Fruit fly (Drosophila melanogaster) whole organism, embryonic: ENCODE data around the gene Ugt305A1.

Source experiments
- Adf1 ChIP-seq: fragments of 200-800 bp; sonication (Bioruptor generic); IDR thresholded peaks from 2 replicates; pipeline ENCODE4 v1.3.6; 2022; ENCODE audit warnings: missing biosample characterization, missing genetic modification characterization
- Asciz ChIP-seq: fragments of 200-800 bp; sonication (Bioruptor generic); optimal IDR thresholded peaks from 2 replicates; lab custom pipeline; 2017; ENCODE audit warnings: missing biosample characterization, mild to moderate bottlenecking, missing genetic modification characterization, missing genetic modification reagents
- Awh ChIP-seq: fragments of 200-800 bp; sonication (Bioruptor generic); IDR thresholded peaks from 2 replicates; pipeline ENCODE4, ENCODE4 v1.3.6; 2022; ENCODE audit warnings: missing biosample characterization, missing genetic modification characterization
- BtbVII ChIP-seq: fragments of 200-800 bp; sonication (Bioruptor generic); optimal IDR thresholded peaks from 3 replicates; lab custom pipeline; 2017; ENCODE audit warnings: missing biosample characterization, mild to moderate bottlenecking, missing genetic modification characterization
- CG13894 ChIP-seq: fragments of 200-800 bp; sonication (Bioruptor generic); optimal IDR thresholded peaks from 3 replicates; lab custom pipeline; 2018; ENCODE audit warnings: missing biosample characterization, mild to moderate bottlenecking, missing genetic modification characterization, moderate library complexity
- CG14860 ChIP-seq: fragments of 200-800 bp; sonication (Bioruptor generic); IDR thresholded peaks from 3 replicates; pipeline ENCODE4 v1.3.6; 2022; ENCODE audit warnings: missing biosample characterization, missing genetic modification characterization; ENCODE audit not compliant: partially characterized antibody
- CG1603 ChIP-seq: fragments of 200-800 bp; sonication (Bioruptor generic); optimal IDR thresholded peaks from 2 replicates; lab custom pipeline; 2019; ENCODE audit warnings: missing biosample characterization, mild to moderate bottlenecking, missing genetic modification characterization, moderate library complexity
- CG17385 ChIP-seq: fragments of 200-800 bp; sonication (Bioruptor generic); optimal IDR thresholded peaks from 3 replicates; lab custom pipeline; 2018; ENCODE audit warnings: missing biosample characterization, mild to moderate bottlenecking, missing genetic modification characterization
- CG2199 ChIP-seq: fragments of 200-800 bp; sonication (Bioruptor generic); IDR thresholded peaks from 3 replicates; pipeline ENCODE4 v1.3.6; 2022; ENCODE audit warnings: missing biosample characterization, missing genetic modification characterization
- CG2678 ChIP-seq: fragments of 200-800 bp; sonication (Bioruptor generic); optimal IDR thresholded peaks from 3 replicates; lab custom pipeline; 2019; ENCODE audit warnings: missing biosample characterization, mild to moderate bottlenecking, missing genetic modification characterization, moderate library complexity
- CG2875 ChIP-seq: fragments of 200-800 bp; sonication (Bioruptor generic); optimal IDR thresholded peaks from 2 replicates; lab custom pipeline; 2017; ENCODE audit warnings: missing biosample characterization, mild to moderate bottlenecking, missing genetic modification characterization, missing genetic modification reagents
- CG31388 ChIP-seq: fragments of 200-800 bp; sonication (Bioruptor generic); optimal IDR thresholded peaks from 2 replicates; lab custom pipeline; 2016; ENCODE audit warnings: missing biosample characterization, missing genetic modification characterization
- CG31441 ChIP-seq: fragments of 200-800 bp; sonication (Bioruptor generic); IDR thresholded peaks from 2 replicates; pipeline ENCODE4 v1.3.6; 2022; ENCODE audit warnings: missing biosample characterization, missing genetic modification characterization
- CG3281 ChIP-seq: fragments of 200-800 bp; sonication (Bioruptor generic); optimal IDR thresholded peaks from 3 replicates; lab custom pipeline; 2017; ENCODE audit warnings: missing biosample characterization, mild to moderate bottlenecking, missing genetic modification characterization
- CG33213 ChIP-seq: fragments of 200-800 bp; sonication (Bioruptor generic); optimal IDR thresholded peaks from 3 replicates; lab custom pipeline; 2016; ENCODE audit warnings: missing biosample characterization, missing genetic modification characterization
- CG4360 ChIP-seq: fragments of 200-800 bp; sonication (Bioruptor generic); IDR thresholded peaks from 2 replicates; pipeline ENCODE4 v1.3.6; 2022; ENCODE audit warnings: missing biosample characterization, missing genetic modification characterization
- CG4424 ChIP-seq: fragments of 200-800 bp; sonication (Bioruptor generic); optimal IDR thresholded peaks from 3 replicates; lab custom pipeline; 2016; ENCODE audit warnings: missing biosample characterization, missing genetic modification characterization
- CG5180 ChIP-seq: fragments of 200-800 bp; sonication (Bioruptor generic); optimal IDR thresholded peaks from 3 replicates; lab custom pipeline; 2017; ENCODE audit warnings: missing biosample characterization, missing genetic modification characterization, mild to moderate bottlenecking, moderate library complexity, missing genetic modification reagents
- CG6254 ChIP-seq: fragments of 200-800 bp; sonication (Bioruptor generic); optimal IDR thresholded peaks from 3 replicates; lab custom pipeline; 2017; ENCODE audit warnings: mild to moderate bottlenecking, missing biosample characterization, missing genetic modification reagents, missing genetic modification characterization
- CG6272 ChIP-seq: fragments of 200-800 bp; sonication (Bioruptor generic); IDR thresholded peaks from 2 replicates; pipeline ENCODE4 v1.3.6; 2022; ENCODE audit warnings: missing biosample characterization, missing genetic modification characterization
- CG8290 ChIP-seq, 3 experiments: fragments of 200-800 bp; sonication (Bioruptor generic); optimal IDR thresholded peaks; 2 replicates each; lab custom pipeline; 2016 to 2019; ENCODE audit warnings: missing biosample characterization in 3 of 3, missing genetic modification characterization in 3 of 3, mild to moderate bottlenecking in 2 of 3, moderate library complexity in 1 of 3
- CG8359 ChIP-seq: fragments of 200-800 bp; sonication (Bioruptor generic); optimal IDR thresholded peaks from 2 replicates; lab custom pipeline; 2017; ENCODE audit warnings: missing biosample characterization, mild to moderate bottlenecking, missing genetic modification characterization, borderline replicate concordance
- CG9437 ChIP-seq: fragments of 200-800 bp; sonication (Bioruptor generic); optimal IDR thresholded peaks from 2 replicates; lab custom pipeline; 2018; ENCODE audit warnings: missing biosample characterization, mild to moderate bottlenecking, missing genetic modification characterization
- D19A ChIP-seq: fragments of 200-800 bp; optimal IDR thresholded peaks from 3 replicates; lab custom pipeline; 2019; ENCODE audit warnings: missing biosample characterization, mild to moderate bottlenecking, missing genetic modification characterization, moderate library complexity
- Eip74EF ChIP-seq, 2 experiments: fragments of 200-800 bp in 1 of 2; fragments of >200 bp in 1 of 2; sonication (Bioruptor generic) in 1 of 2; optimal IDR thresholded peaks; 2 replicates each; lab custom pipeline; 2017 to 2019; ENCODE audit warnings: missing biosample characterization in 2 of 2, missing genetic modification characterization in 2 of 2, mild to moderate bottlenecking in 1 of 2, moderate library complexity in 1 of 2
- Med ChIP-seq: fragments of 200-800 bp; sonication (Bioruptor generic); peaks from one replicate; lab custom pipeline; 2016; ENCODE audit warnings: missing biosample characterization, missing genetic modification characterization, mild to moderate bottlenecking, inconsistent platforms, moderate library complexity
- Mrtf ChIP-seq: fragments of 200-800 bp; sonication (Bioruptor generic); IDR thresholded peaks from 3 replicates; pipeline ENCODE4 v1.3.6; 2022; ENCODE audit warnings: missing biosample characterization, missing genetic modification characterization
- Nf-YB ChIP-seq: fragments of 200-800 bp; sonication (Bioruptor generic); optimal IDR thresholded peaks from 3 replicates; lab custom pipeline; 2019; ENCODE audit warnings: missing biosample characterization, mild to moderate bottlenecking, missing genetic modification characterization, moderate library complexity
- NfI ChIP-seq: fragments of 200-800 bp; sonication (Bioruptor generic); optimal IDR thresholded peaks from 3 replicates; lab custom pipeline; 2018; ENCODE audit warnings: missing biosample characterization, mild to moderate bottlenecking, missing genetic modification characterization, moderate library complexity
- Oli ChIP-seq: fragments of 200-800 bp; sonication (Bioruptor generic); optimal IDR thresholded peaks from 2 replicates; lab custom pipeline; 2018; ENCODE audit warnings: missing biosample characterization, mild to moderate bottlenecking, missing genetic modification characterization, moderate library complexity
- Ravus ChIP-seq: fragments of 200-800 bp; sonication (Bioruptor generic); IDR thresholded peaks from 2 replicates; pipeline ENCODE4 v1.3.6; 2022; ENCODE audit warnings: missing biosample characterization, missing genetic modification characterization
- Six4 ChIP-seq: fragments of 200-800 bp; sonication (Bioruptor generic); optimal IDR thresholded peaks from 2 replicates; lab custom pipeline; 2016; ENCODE audit warnings: missing biosample characterization, missing genetic modification characterization
- Sry-δ ChIP-seq: fragments of 200-800 bp; sonication (Bioruptor generic); optimal IDR thresholded peaks from 2 replicates; lab custom pipeline; 2016; ENCODE audit warnings: missing biosample characterization, missing genetic modification characterization
- TFAM ChIP-seq: fragments of 200-800 bp; sonication (Bioruptor generic); optimal IDR thresholded peaks from 2 replicates; lab custom pipeline; 2017; ENCODE audit warnings: missing biosample characterization, missing genetic modification characterization, inconsistent platforms
- YL-1 ChIP-seq: fragments of 200-800 bp; sonication (Bioruptor generic); optimal IDR thresholded peaks from 3 replicates; lab custom pipeline; 2017; ENCODE audit warnings: missing biosample characterization, mild to moderate bottlenecking, missing genetic modification characterization
- ase ChIP-seq: fragments of 200-800 bp; sonication (Bioruptor generic); IDR thresholded peaks from 3 replicates; pipeline ENCODE4 v1.3.6; 2022; ENCODE audit warnings: missing biosample characterization, missing genetic modification characterization
- crol ChIP-seq: fragments of 200-800 bp; sonication (Bioruptor generic); IDR thresholded peaks from 2 replicates; pipeline ENCODE4 v1.3.6; 2022; ENCODE audit warnings: missing biosample characterization, missing genetic modification characterization
- da ChIP-seq: fragments of 200-800 bp; sonication (Bioruptor generic); optimal IDR thresholded peaks from 2 replicates; lab custom pipeline; 2016; ENCODE audit warnings: missing biosample characterization, missing genetic modification characterization
- dm ChIP-seq: fragments of 200-800 bp; sonication (Bioruptor generic); optimal IDR thresholded peaks from 3 replicates; lab custom pipeline; 2016; ENCODE audit warnings: missing biosample characterization, missing genetic modification characterization
- ewg ChIP-seq: fragments of 200-800 bp; sonication (Bioruptor generic); optimal IDR thresholded peaks from 3 replicates; lab custom pipeline; 2017; ENCODE audit warnings: mild to moderate bottlenecking, missing biosample characterization, missing genetic modification reagents, missing genetic modification characterization
- fd64A ChIP-seq: fragments of 200-800 bp; sonication (Bioruptor generic); optimal IDR thresholded peaks from 3 replicates; lab custom pipeline; 2018; ENCODE audit warnings: missing biosample characterization, mild to moderate bottlenecking, missing genetic modification characterization
- gsb ChIP-seq: fragments of 200-800 bp; sonication (Bioruptor generic); IDR thresholded peaks from 2 replicates; pipeline ENCODE4 v1.3.6; 2022; ENCODE audit warnings: missing biosample characterization, missing genetic modification characterization
- her ChIP-seq: fragments of 200-800 bp; sonication (Bioruptor generic); optimal IDR thresholded peaks from 2 replicates; lab custom pipeline; 2016; ENCODE audit warnings: missing biosample characterization, missing genetic modification characterization
- mld ChIP-seq: fragments of 200-800 bp; sonication (Bioruptor generic); IDR thresholded peaks from 3 replicates; pipeline ENCODE4 v1.3.6; 2022; ENCODE audit warnings: missing biosample characterization, missing genetic modification characterization; ENCODE audit not compliant: partially characterized antibody
- nmo ChIP-seq: fragments of 200-800 bp; sonication (Bioruptor generic); optimal IDR thresholded peaks from 2 replicates; lab custom pipeline; 2018; ENCODE audit warnings: missing biosample characterization, mild to moderate bottlenecking, missing genetic modification characterization, moderate library complexity
- prd ChIP-seq, 3 experiments: fragments of >200 bp in 2 of 3; fragments of 200-800 bp in 1 of 3; sonication (Bioruptor generic) in 1 of 3; optimal IDR thresholded peaks in 2 of 3; IDR thresholded peaks in 1 of 3; 2 replicates in 2 of 3; 3 replicates in 1 of 3; pipeline versions ENCODE4 v1.3.6 to Lab custom; 2017 to 2022; ENCODE audit warnings: missing biosample characterization in 1 of 3, missing genetic modification characterization in 1 of 3
- schlank ChIP-seq: fragments of 200-800 bp; sonication (Bioruptor generic); optimal IDR thresholded peaks from 2 replicates; lab custom pipeline; 2018; ENCODE audit warnings: missing biosample characterization, mild to moderate bottlenecking, missing genetic modification characterization
- sens-2 ChIP-seq: fragments of 200-800 bp; sonication (Bioruptor generic); IDR thresholded peaks from 2 replicates; pipeline ENCODE4 v1.3.6; 2022; ENCODE audit warnings: missing biosample characterization, missing genetic modification characterization
- sqz ChIP-seq: fragments of 200-800 bp; sonication (Bioruptor generic); optimal IDR thresholded peaks from 3 replicates; lab custom pipeline; 2018; ENCODE audit warnings: missing biosample characterization, mild to moderate bottlenecking, missing genetic modification characterization
- z ChIP-seq: fragments of 200-800 bp; sonication (Bioruptor generic); IDR thresholded peaks from 3 replicates; pipeline ENCODE4 v1.3.6; 2022; ENCODE audit warnings: missing biosample characterization, missing genetic modification characterization

Ugt305A1 gene

dm6 chr3L:4040247-4040925 is 19.2 kb upstream of the Ugt305A1 start, which contains the start of the genes CG11593 and Rcd5 (continued):
- TF ChIP-seq Ravus (peak; percentile 54), CG1603 (no peak), schlank (tag; lab: Kevin White, UChicago) (no peak), fd64A (GFP tag; lab: Kevin White, UChicago) (no peak), CG8290 (GFP tag; optimal IDR thresholded peaks at IDR 0.05; lab: Kevin White, UChicago) (peak; percentile 59), CG8290 (tag; optimal IDR thresholded peaks at IDR 0.05; lab: Kevin White, UChicago) (no peak), CG3281 (GFP tag; lab: Kevin White, UChicago) (no peak), CG14860 (GFP tag; lab: Robert Waterston, UW) (no peak), CG4424 (GFP tag; lab: Kevin White, UChicago) (peak; percentile 64), nmo (GFP tag; lab: Kevin White, UChicago) (peak; percentile 89), CG5180 (no peak), CG4360 (GFP tag; lab: Robert Waterston, UW) (peak; percentile 100), TFAM (GFP tag; lab: Kevin White, UChicago) (no peak), Six4 (GFP tag; lab: Kevin White, UChicago) (no peak), CG8359 (GFP tag; lab: Kevin White, UChicago) (no peak), Awh (GFP tag; lab: Robert Waterston, UW) (no peak), Mrtf (GFP tag; lab: Robert Waterston, UW) (peak; percentile 63; the same call in 2 of the 3 replicates), ase (GFP tag; lab: Robert Waterston, UW) (peak; percentile 66), Eip74EF (GFP tag; optimal IDR thresholded peaks at IDR 0.05; lab: Kevin White, UChicago) (no peak), Sry-δ (GFP tag; lab: Kevin White, UChicago) (no peak), YL-1 (GFP tag; lab: Kevin White, UChicago) (peak; percentile 92), Nf-YB (no peak), CG31388 (peak; percentile 6), Oli (tag; lab: Kevin White, UChicago) (peak; percentile 59), CG9437 (peak; percentile 25), CG2875 (no peak), gsb (GFP tag; lab: Robert Waterston, UW) (peak; percentile 42; the same call in 1 of the 2 replicates), NfI (no peak), da (GFP tag; lab: Kevin White, UChicago) (no peak), CG6254 (GFP tag; lab: Kevin White, UChicago) (peak; percentile 12), z (no peak), BtbVII (GFP tag; lab: Kevin White, UChicago) (no peak), sens-2 (GFP tag; lab: Robert Waterston, UW) (no peak), CG13894 (tag; lab: Kevin White, UChicago) (no peak), CG6272 (GFP tag; lab: Robert Waterston, UW) (peak; percentile 90), ewg (peak; percentile 32), mld (GFP tag; lab: Robert Waterston, UW) (no peak)
- TF ChIP-seq, all 482 proteins: peak for 248

- TF ChIP-seq prd (optimal IDR thresholded peaks at IDR 0.05; lab: Kevin White, UChicago) (no peak), prd (GFP tag; IDR thresholded peaks at IDR 0.05; lab: Robert Waterston, UW) (peak; percentile 10; the same call in 1 of the 3 replicates), Med (GFP tag; lab: Kevin White, UChicago) (no peak), Adf1 (GFP tag; lab: Robert Waterston, UW) (no peak), Asciz (peak; percentile 16), dm (GFP tag; lab: Kevin White, UChicago) (no peak), sqz (GFP tag; lab: Kevin White, UChicago) (no peak), CG31441 (GFP tag; lab: Robert Waterston, UW) (peak; percentile 17; the same call in 1 of the 2 replicates), D19A (no peak), CG33213 (GFP tag; lab: Kevin White, UChicago) (no peak), crol (GFP tag; lab: Robert Waterston, UW) (no peak), CG17385 (GFP tag; lab: Kevin White, UChicago) (no peak), CG2678 (tag; lab: Kevin White, UChicago) (peak; percentile 29), CG2199 (GFP tag; lab: Robert Waterston, UW) (no peak), her (GFP tag; lab: Kevin White, UChicago) (no peak)
These were observed 15.1 kb upstream of the Ugt305A1 start for dm6 chr3L:4044497-4044896.
